Worm (Caenorhabditis elegans): ENCODE measurements around the gene mml-1.

The mml-1 gene

DNA sequence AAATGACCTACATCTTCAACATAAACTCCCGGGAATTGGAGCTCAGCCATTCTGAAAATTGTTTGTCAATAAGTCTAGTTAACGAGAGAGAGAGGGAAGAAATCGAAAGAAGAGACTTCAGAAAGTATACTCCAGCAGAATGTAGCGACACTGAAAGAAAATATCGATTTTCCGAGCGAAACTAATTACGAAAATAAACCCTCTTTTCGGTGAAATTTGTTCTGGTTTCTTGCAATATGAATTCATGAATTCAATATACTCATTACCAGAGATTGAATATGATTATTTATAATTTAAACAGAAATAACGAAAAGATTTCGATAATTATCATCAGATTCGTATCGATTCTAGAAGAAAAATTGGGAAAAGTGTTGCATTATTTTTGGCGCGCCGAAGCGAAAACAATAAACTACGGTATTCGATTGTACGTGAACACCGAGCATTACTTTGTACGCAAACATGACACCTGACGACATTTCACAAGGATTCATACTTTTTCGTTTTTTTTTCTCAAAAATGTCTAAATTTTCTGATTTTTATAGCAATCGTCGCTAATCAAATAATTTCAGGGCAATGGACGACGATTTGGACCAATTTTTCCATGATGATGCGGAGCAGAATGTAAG is 7.1 kb upstream of the mml-1 start, which contains the start of the genes hmg-4 and T20B12.3 (continued):
- TF ChIP-seq nhr-71 (tag; optimal IDR thresholded peaks at IDR 0.05) = peak; percentile 55

DNA sequence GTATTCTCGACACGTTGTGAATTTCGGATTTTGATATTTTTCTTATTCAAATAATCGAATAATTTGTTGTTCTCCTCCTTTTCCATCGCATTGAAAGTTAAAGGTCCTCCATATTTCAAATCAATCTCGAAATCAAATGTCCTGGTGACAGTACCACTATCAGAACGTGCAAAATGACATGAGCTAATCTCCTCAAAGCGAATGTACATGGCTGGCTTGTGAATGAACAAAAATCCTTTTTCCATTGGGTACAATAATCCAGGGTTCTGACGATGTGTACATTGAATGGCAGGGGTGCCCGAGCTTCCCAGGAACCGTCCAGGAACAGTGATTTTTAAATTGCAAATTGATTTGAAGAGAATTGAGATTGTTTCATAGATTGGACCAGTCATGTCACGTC is 5.6 kb upstream of the mml-1 start:
- TF ChIP-seq lir-3 (tag; optimal IDR thresholded peaks at IDR 0.05; ENCODE audit: poor library complexity) (no peak), lsy-2 (tag; optimal IDR thresholded peaks at IDR 0.05) (no peak), lin-39 (tag; optimal IDR thresholded peaks at IDR 0.05) (no peak), nhr-237 (tag; optimal IDR thresholded peaks at IDR 0.05) (no peak), aly-2 (tag; optimal IDR thresholded peaks at IDR 0.05) (no peak), pag-3 (tag; optimal IDR thresholded peaks at IDR 0.05; ENCODE audit: borderline replicate concordance, insufficient read depth) (no peak), pax-3 (tag; optimal IDR thresholded peaks at IDR 0.05) (no peak), ceh-63 (GFP tag; optimal IDR thresholded peaks at IDR 0.05) (no peak), ztf-11 (tag; optimal IDR thresholded peaks at IDR 0.05) (no peak), alr-1 (tag; optimal IDR thresholded peaks at IDR 0.05; ENCODE audit: borderline replicate concordance) (no peak), elt-2 (tag; optimal IDR thresholded peaks at IDR 0.05) (no peak), zip-4 (GFP tag; optimal IDR thresholded peaks at IDR 0.05) (no peak), efl-1 (optimal IDR thresholded peaks at IDR 0.05) (no peak), efl-1 (GFP tag; optimal IDR thresholded peaks at IDR 0.05 in 1 of 2) (no peak), nhr-12 (tag; optimal IDR thresholded peaks at IDR 0.05) (no peak), sup-37 (GFP tag; optimal IDR thresholded peaks at IDR 0.05) (no peak), nhr-77 (tag; optimal IDR thresholded peaks at IDR 0.05) (no peak), sox-4 (tag; optimal IDR thresholded peaks at IDR 0.05) (no peak), nhr-90 (tag; optimal IDR thresholded peaks at IDR 0.05; ENCODE audit: poor library complexity) (no peak)

DNA sequence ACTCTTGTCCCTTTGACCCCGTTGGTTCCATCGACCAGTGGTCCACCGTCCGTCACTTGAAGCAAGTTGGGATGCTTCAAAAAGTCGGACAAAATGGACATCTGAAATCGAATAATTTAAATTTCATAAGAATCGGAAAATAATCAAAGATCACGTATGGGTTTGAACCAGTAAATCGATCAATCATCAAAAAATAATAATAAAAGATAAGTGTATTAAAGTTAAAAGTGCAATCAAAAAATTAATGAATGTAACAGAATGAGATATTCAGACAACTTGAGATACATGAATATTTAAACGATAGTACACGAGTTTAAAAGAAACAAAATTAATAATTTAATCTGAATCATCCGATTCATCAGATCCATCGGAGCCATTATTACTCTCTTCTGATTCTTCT is 4.4 kb upstream of the mml-1 start, which contains the start of gene T20B12.7:
Gene T20B12.7, minus strand, starts transcription at position 101 of the 400 bp plus-strand sequence.
- no peak for TF ChIP-seq nhr-19 (GFP tag; conservative IDR thresholded peaks at IDR 0.05)
- TF ChIP-seq nhr-237 (tag; optimal IDR thresholded peaks at IDR 0.05) = no peak
- no peak for TF ChIP-seq sptf-1 (tag; optimal IDR thresholded peaks at IDR 0.05)
- no peak for TF ChIP-seq elt-3 (tag; optimal IDR thresholded peaks at IDR 0.05)
- TF ChIP-seq pag-3 (tag; optimal IDR thresholded peaks at IDR 0.05; ENCODE audit: borderline replicate concordance, insufficient read depth) = no peak
- no peak for TF ChIP-seq nhr-71 (tag; optimal IDR thresholded peaks at IDR 0.05)
- no peak for TF ChIP-seq sup-37 (GFP tag; optimal IDR thresholded peaks at IDR 0.05)
- no peak for TF ChIP-seq lin-39 (tag; optimal IDR thresholded peaks at IDR 0.05)
- TF ChIP-seq unc-98 (GFP tag; IDR thresholded peaks at IDR 0.05) = no peak
- TF ChIP-seq dpl-1 (GFP tag; optimal IDR thresholded peaks at IDR 0.05) = no peak

DNA sequence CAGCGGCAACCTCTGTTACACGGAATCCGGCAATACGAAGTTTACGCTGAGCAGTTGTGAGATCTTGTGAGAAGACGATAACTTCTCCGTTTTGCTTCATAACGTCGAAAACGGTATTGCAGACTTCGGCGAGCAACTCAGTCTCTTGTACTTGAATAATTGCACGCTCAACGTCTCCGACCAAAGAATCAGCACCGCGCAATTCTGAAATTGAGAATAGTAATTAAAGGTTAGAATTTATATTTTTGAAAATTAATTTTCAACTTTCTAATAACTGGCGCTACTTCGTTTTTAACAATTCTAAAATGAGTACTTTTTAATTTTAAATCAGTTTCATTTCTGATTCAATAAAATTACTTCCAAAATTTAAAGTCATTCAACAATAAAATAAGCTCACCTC is 4.0 kb upstream of the mml-1 start:
- no peak for TF ChIP-seq unc-130 (tag; optimal IDR thresholded peaks at IDR 0.05)
- no peak for TF ChIP-seq ces-1 (GFP tag; optimal IDR thresholded peaks at IDR 0.05)
- no peak for TF ChIP-seq egl-27 (tag; optimal IDR thresholded peaks at IDR 0.05)

DNA sequence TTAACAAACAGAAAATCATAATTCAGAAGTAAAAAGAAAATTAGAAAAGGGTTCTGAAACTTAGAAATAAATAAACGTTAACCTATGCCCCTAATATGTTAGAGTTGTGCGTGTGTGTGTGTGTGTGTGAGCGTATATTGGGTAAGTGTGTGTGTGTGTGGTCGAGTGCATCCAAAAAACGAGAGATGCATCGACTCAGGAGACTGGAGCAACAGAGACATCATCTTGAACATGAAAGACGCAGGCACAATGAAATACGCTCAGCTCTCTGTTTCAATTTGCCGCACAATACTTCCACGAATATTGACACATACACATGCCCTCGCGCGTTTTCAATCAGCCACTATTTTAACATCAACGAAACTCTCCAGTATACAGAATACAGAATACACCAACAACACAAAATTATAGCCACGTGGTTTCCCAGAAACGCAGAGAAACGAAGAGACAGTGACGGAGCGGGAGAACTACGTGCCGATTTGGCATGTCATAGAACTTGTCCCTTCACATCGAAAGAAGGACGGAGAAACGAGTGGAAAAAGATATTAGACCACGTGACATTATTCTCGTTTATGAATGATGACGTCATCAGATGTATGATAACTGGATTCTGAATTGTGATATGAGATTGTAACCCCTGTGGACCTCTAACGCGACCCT is 1.7 kb upstream of the mml-1 start:
- TF ChIP-seq ama-1 (optimal IDR thresholded peaks at IDR 0.05) = no peak
- TF ChIP-seq egl-13 (tag; optimal IDR thresholded peaks at IDR 0.05) = no peak
- no peak for TF ChIP-seq nhr-12 (tag; optimal IDR thresholded peaks at IDR 0.05)
- TF ChIP-seq ceh-63 (GFP tag; optimal IDR thresholded peaks at IDR 0.05) = no peak
- no peak for TF ChIP-seq nhr-84 (tag; optimal IDR thresholded peaks at IDR 0.05)
- TF ChIP-seq sox-4 (tag; optimal IDR thresholded peaks at IDR 0.05) = no peak
- TF ChIP-seq aha-1 (tag; optimal IDR thresholded peaks at IDR 0.05) = no peak
- TF ChIP-seq tlp-1 (tag; optimal IDR thresholded peaks at IDR 0.05) = no peak
- peak; percentile 68 for TF ChIP-seq swsn-7 (tag; optimal IDR thresholded peaks at IDR 0.05)
- peak; percentile 64 for TF ChIP-seq irx-1 (tag; optimal IDR thresholded peaks at IDR 0.05)
- TF ChIP-seq nhr-11 (tag; optimal IDR thresholded peaks at IDR 0.05) = no peak
- peak; percentile 31 for TF ChIP-seq hpl-2 (GFP tag; optimal IDR thresholded peaks at IDR 0.05)
- peak in 5 of 6 experiments; percentile 14 to 91 (median 53) for TF ChIP-seq elt-3 (tag; optimal IDR thresholded peaks at IDR 0.05)
- TF ChIP-seq fkh-8 (tag; optimal IDR thresholded peaks at IDR 0.05) = peak; percentile 40
- no peak for TF ChIP-seq unc-98 (GFP tag; IDR thresholded peaks at IDR 0.05)
- TF ChIP-seq tbx-2 (tag; optimal IDR thresholded peaks at IDR 0.05) = peak; percentile 79
- no peak for TF ChIP-seq hlh-17 (GFP tag; optimal IDR thresholded peaks at IDR 0.05; ENCODE audit: borderline replicate concordance)
- peak in 1 of 3 experiments; percentile 19 for TF ChIP-seq ceh-82 (tag; optimal IDR thresholded peaks at IDR 0.05)
- TF ChIP-seq ztf-11 (tag; optimal IDR thresholded peaks at IDR 0.05) = no peak
- TF ChIP-seq isw-1 (GFP tag; IDR thresholded peaks at IDR 0.05) = no peak
- no peak for TF ChIP-seq elt-2 (tag; optimal IDR thresholded peaks at IDR 0.05)
- TF ChIP-seq lsy-2 (tag; optimal IDR thresholded peaks at IDR 0.05) = peak; percentile 55 to 64
